Worm (Caenorhabditis elegans) whole organism, L4/young adult: ENCODE measurements around the gene C04G6.13.
A peak's percentile ranks its signal among the peaks of the same experiment; 100 is the strongest.
"Not testable (repeated sequence)": the region's sequence is repeated elsewhere in the genome, so short reads cannot be mapped to it uniquely, and the experiment has no call there.

ENCODE experiments used
- W03F9.2 ChIP-seq: fragments of 150-350 bp; optimal IDR thresholded peaks from 2 replicates; lab custom pipeline; 2014; ENCODE audit warnings: missing biosample characterization, missing genetic modification characterization
- dao-5 ChIP-seq: sonication (generic microtip); optimal IDR thresholded peaks from 2 replicates; lab custom pipeline; 2016; ENCODE audit warnings: missing genotype, missing genetic modification characterization, moderate library complexity, missing compliant biosample characterization
- him-1 ChIP-seq: sonication (generic microtip); optimal IDR thresholded peaks from 2 replicates; lab custom pipeline; 2016; ENCODE audit warnings: missing genotype, missing genetic modification reagents, missing genetic modification characterization, missing compliant biosample characterization

C04G6.13 gene

ce11 chrII:5103189-5103588 is 9.1 kb downstream of the C04G6.13 start:
- TF ChIP-seq dao-5 (tag; lab: Kevin White, UChicago) (no peak), W03F9.2 (tag; lab: Kevin White, UChicago) (no peak), him-1 (tag; lab: Kevin White, UChicago) (no peak)

- TF ChIP-seq him-1 (tag; lab: Kevin White, UChicago) (no peak), dao-5 (tag; lab: Kevin White, UChicago) (no peak), W03F9.2 (tag; lab: Kevin White, UChicago) (no peak)
These were observed 9.9 kb downstream of the C04G6.13 start, which contains the start of the genes C04G6.11 and mpk-2 for ce11 chrII:5103784-5104457. Gene C04G6.11, minus strand, starts transcription at chrII:5103834. Gene mpk-2, plus strand, starts transcription at chrII:5104118.

DNA sequence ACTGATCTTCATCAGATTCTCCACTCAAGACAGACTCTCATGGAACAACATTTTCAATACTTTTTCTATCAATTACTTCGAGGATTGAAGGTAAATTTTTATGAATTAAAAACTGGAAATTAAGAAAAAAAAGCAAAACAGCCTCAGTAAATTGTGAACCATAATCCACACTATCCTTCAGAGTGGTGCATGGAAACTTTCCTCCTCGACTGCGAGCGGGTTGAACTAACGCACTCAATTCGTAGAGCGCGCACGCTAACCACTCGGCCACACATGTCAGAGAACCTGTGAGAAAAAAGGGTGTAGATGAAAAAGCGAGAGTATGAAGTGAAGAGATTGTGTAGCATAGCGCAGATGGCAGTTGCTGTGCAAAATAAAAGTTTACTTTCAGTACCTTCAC is 11.0 kb downstream of the C04G6.13 start:
- TF ChIP-seq W03F9.2 (tag; lab: Kevin White, UChicago) (peak; percentile 32), dao-5 (tag; lab: Kevin White, UChicago) (peak; percentile 76), him-1 (tag; lab: Kevin White, UChicago) (peak; percentile 86)

- TF ChIP-seq dao-5 (tag; lab: Kevin White, UChicago) = no peak
- no peak for TF ChIP-seq W03F9.2 (tag; lab: Kevin White, UChicago)
- TF ChIP-seq him-1 (tag; lab: Kevin White, UChicago) = no peak
These were observed 15.6 kb downstream of the C04G6.13 start, which contains the start of gene F09C12.2 for ce11 chrII:5109693-5110092. Gene F09C12.2, plus strand, starts transcription at chrII:5110012.

DNA sequence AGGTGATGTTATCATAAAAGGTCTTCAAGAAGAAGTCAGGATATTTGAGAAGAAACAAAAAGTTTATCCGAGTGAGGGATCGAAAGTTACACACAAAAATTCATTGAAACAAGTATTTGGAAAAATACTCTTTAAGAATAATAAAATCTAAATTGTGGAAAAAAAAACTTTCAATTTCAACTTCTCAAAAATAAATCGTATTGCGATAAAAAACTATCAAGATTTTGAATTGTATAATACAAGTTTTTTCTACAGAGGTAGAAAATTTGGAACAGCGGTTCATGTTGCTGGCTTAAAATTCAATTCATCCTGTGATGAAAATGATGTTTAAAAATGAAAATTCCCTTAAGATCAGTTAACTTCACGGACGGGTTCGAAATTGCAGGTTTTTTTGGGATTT is 18.0 kb downstream of the C04G6.13 start, which contains the start of gene F09C12.8:
TSS of gene F09C12.8 (plus strand) at position 301 of the 400 bp plus-strand sequence.
- TF ChIP-seq him-1 (tag; lab: Kevin White, UChicago) (no peak), dao-5 (tag; lab: Kevin White, UChicago) (no peak), W03F9.2 (tag; lab: Kevin White, UChicago) (no peak)

- not testable (repeated sequence) for TF ChIP-seq him-1, W03F9.2, dao-5 (tag; lab: Kevin White, UChicago)
These were observed 21.2 kb downstream of the C04G6.13 start, which contains the start of gene msp-74 for ce11 chrII:5115235-5115634. Gene msp-74, minus strand, starts transcription at chrII:5115335.

ce11 chrII:5115733-5116132 is 21.7 kb downstream of the C04G6.13 start, which contains the start of gene srsy-1:
Gene srsy-1, plus strand, starts transcription at chrII:5116033.
- TF ChIP-seq W03F9.2 (tag; lab: Kevin White, UChicago) (no peak), him-1 (tag; lab: Kevin White, UChicago) (no peak), dao-5 (tag; lab: Kevin White, UChicago) (no peak)

ce11 chrII:5120612-5121011 is 26.6 kb downstream of the C04G6.13 start:
- TF ChIP-seq him-1 (tag; lab: Kevin White, UChicago) = no peak
- TF ChIP-seq W03F9.2 (tag; lab: Kevin White, UChicago) = no peak
- TF ChIP-seq dao-5 (tag; lab: Kevin White, UChicago) = no peak

DNA sequence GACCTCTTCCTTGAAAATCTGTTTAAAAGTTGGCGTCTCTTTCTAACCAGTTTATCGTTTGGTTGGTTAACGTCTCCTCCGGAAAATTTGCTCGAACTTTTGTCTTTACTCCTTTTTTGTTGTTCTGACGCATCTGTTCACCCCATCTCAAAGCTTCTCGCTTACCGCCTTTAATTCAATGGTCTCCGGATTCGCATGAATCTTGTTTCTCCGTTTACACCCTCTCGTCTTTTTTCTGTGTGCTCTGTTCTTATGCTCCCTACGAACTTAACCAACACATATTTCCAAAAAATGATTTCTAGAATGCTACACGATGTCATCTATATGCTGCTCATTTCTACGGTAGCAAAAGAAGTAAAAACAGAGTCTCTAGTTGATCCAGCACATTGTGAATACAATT is 36.0 kb downstream of the C04G6.13 start, which contains the start of gene lgc-56:
TSS of gene lgc-56 (plus strand) at position 301 of the 400 bp plus-strand sequence.
- no peak for TF ChIP-seq dao-5 (tag; lab: Kevin White, UChicago)
- TF ChIP-seq him-1 (tag; lab: Kevin White, UChicago) = no peak
- no peak for TF ChIP-seq W03F9.2 (tag; lab: Kevin White, UChicago)

DNA sequence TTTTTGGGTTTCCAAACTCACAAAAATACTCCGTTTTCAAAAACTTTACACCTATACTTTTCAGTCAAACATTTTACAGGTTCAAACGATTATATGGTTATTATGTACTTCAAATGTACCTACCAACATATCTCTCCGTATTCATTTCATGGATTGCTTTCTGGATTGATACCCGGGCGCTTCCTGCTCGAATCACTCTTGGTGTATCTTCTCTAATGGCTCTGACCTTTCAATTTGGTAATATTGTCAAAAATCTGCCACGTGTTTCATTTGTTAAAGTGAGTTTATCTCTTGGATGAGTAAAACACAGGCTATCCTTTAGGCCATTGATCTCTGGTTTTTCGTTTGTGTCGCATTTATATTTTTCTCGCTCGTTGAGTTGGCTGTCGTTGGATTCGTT is 37.8 kb downstream of the C04G6.13 start:
- TF ChIP-seq dao-5 (tag; lab: Kevin White, UChicago) (no peak), him-1 (tag; lab: Kevin White, UChicago) (no peak), W03F9.2 (tag; lab: Kevin White, UChicago) (no peak)

- no peak for TF ChIP-seq W03F9.2 (tag; lab: Kevin White, UChicago)
- no peak for TF ChIP-seq him-1 (tag; lab: Kevin White, UChicago)
- no peak for TF ChIP-seq dao-5 (tag; lab: Kevin White, UChicago)
These were observed 42.3 kb downstream of the C04G6.13 start, which contains the start of gene F58A6.2 for ce11 chrII:5136296-5136767. Gene F58A6.2, plus strand, starts transcription at chrII:5136717.

DNA sequence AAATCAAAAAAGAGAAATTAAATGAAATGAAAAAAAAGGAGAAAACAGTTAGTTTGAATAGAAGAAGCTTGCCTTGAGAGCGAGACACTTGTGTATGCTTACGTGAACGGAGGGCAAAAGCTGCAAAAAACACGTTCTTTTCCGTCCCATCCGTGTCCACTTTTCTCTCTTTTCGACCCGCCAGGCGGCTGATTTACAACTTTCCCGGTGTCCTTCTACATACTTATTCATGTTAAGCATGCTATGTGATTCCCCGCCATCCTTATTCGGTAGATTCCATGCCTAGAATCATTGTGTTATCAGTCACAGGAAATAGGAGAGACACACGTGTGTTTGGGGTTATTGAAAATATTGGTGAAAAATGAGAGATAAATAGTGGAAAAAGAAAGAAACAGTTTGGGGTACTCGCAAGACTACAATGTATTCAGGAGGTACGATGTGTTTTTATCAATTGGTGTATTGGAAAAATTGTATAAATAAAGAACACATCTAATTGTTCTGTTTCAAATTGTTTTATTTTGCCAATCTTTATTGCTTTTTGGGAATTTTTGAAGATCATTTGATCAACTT is 48.0 kb downstream of the C04G6.13 start, which contains the start of gene nas-29:
TSS of gene nas-29 (minus strand) at position 92 of the 570 bp plus-strand sequence.
- no peak for TF ChIP-seq him-1 (tag; lab: Kevin White, UChicago)
- TF ChIP-seq W03F9.2 (tag; lab: Kevin White, UChicago) = peak; percentile 9
- TF ChIP-seq dao-5 (tag; lab: Kevin White, UChicago) = no peak

DNA sequence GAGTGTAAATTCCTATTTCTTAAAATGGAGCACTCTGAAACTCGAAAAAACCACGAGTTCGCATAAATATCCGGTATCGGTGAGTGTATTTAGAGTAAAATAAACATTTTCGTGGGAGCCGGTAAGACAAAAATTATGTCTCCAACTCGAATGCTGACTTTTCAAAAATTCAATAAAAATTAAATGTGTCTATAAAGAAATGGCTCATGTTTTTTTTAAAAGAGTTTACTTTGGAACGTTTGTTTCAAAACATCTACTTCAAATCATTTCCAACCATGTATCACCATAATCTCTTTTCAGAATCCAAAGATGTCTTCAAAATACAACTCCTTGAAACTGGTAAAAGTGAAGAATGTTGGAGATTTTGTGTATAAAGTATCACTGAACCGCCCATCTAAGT is 48.6 kb downstream of the C04G6.13 start, which contains the start of gene F58A6.1:
TSS of gene F58A6.1 (plus strand) at position 301 of the 400 bp plus-strand sequence.
- TF ChIP-seq him-1 (tag; lab: Kevin White, UChicago) = no peak
- TF ChIP-seq dao-5 (tag; lab: Kevin White, UChicago) = no peak
- TF ChIP-seq W03F9.2 (tag; lab: Kevin White, UChicago) = no peak
